Worm (Caenorhabditis elegans) whole organism, mixed stage, embryonic: ENCODE data around the gene ZC373.3.

Source experiments
- M03D4.4 ChIP-seq: sonication (generic microtip); optimal IDR thresholded peaks from 2 replicates; lab custom pipeline; 2017; ENCODE audit warnings: mild to moderate bottlenecking, missing genetic modification characterization, missing compliant biosample characterization
- bed-3 ChIP-seq: fragments of 200-800 bp; sonication (Bioruptor generic); optimal IDR thresholded peaks from 3 replicates; lab custom pipeline; 2018; ENCODE audit warnings: mild to moderate bottlenecking, missing genetic modification characterization, moderate library complexity, missing compliant biosample characterization
- blmp-1 ChIP-seq: fragments of 150-350 bp; optimal IDR thresholded peaks from 2 replicates; lab custom pipeline; 2014; ENCODE audit warnings: missing biosample characterization, missing genetic modification characterization
- ceh-39 ChIP-seq: fragments of 150-350 bp; optimal IDR thresholded peaks from 2 replicates; lab custom pipeline; 2014; ENCODE audit warnings: missing biosample characterization, missing genetic modification characterization
- ceh-43 ChIP-seq: fragments of 200-800 bp; sonication (Bioruptor generic); optimal IDR thresholded peaks from 2 replicates; lab custom pipeline; 2018; ENCODE audit warnings: mild to moderate bottlenecking, missing genetic modification characterization, moderate library complexity, missing compliant biosample characterization
- ceh-83 ChIP-seq: fragments of 200-800 bp; sonication (Bioruptor generic); optimal IDR thresholded peaks from 2 replicates; lab custom pipeline; 2018; ENCODE audit warnings: mild to moderate bottlenecking, missing genetic modification characterization, missing compliant biosample characterization
- ces-1 ChIP-seq: fragments of 150-350 bp; optimal IDR thresholded peaks from 2 replicates; lab custom pipeline; 2014; ENCODE audit warnings: missing biosample characterization, missing genetic modification reagents, missing genetic modification characterization
- elt-1 ChIP-seq: sonication (generic microtip); optimal IDR thresholded peaks from 2 replicates; lab custom pipeline; 2017; ENCODE audit warnings: missing genetic modification characterization, mild to moderate bottlenecking, missing compliant biosample characterization, antibody characterized with exemption, moderate library complexity, borderline replicate concordance; ENCODE audit not compliant: insufficient read depth
- flh-1 ChIP-seq: fragments of 200-800 bp; sonication (Bioruptor generic); optimal IDR thresholded peaks from 2 replicates; lab custom pipeline; 2018; ENCODE audit warnings: mild to moderate bottlenecking, missing genetic modification characterization, moderate library complexity, missing compliant biosample characterization
- ham-2 ChIP-seq: fragments of 200-800 bp; sonication (Bioruptor generic); optimal IDR thresholded peaks from 2 replicates; lab custom pipeline; 2018; ENCODE audit warnings: mild to moderate bottlenecking, missing genetic modification characterization, missing compliant biosample characterization
- hlh-1 ChIP-seq: fragments of 150-350 bp; optimal IDR thresholded peaks from 2 replicates; lab custom pipeline; 2014; ENCODE audit warnings: missing biosample characterization, missing genetic modification reagents, missing genetic modification characterization
- lin-13 ChIP-seq: fragments of 150-350 bp; optimal IDR thresholded peaks from 2 replicates; lab custom pipeline; 2014; ENCODE audit warnings: missing biosample characterization, missing genetic modification characterization
- lin-32 ChIP-seq: fragments of 200-800 bp; sonication (Bioruptor generic); optimal IDR thresholded peaks from 2 replicates; lab custom pipeline; 2018; ENCODE audit warnings: mild to moderate bottlenecking, missing genetic modification characterization, missing compliant biosample characterization
- mep-1 ChIP-seq: fragments of 150-350 bp; optimal IDR thresholded peaks from 2 replicates; lab custom pipeline; 2017; ENCODE audit warnings: missing biosample characterization, missing genetic modification reagents, missing genetic modification characterization, inconsistent platforms
- nhr-12 ChIP-seq: fragments of 150-350 bp; optimal IDR thresholded peaks from 2 replicates; lab custom pipeline; 2014; ENCODE audit warnings: missing biosample characterization, missing genetic modification characterization
- nhr-2 ChIP-seq: fragments of 150-350 bp; optimal IDR thresholded peaks from 2 replicates; lab custom pipeline; 2014; ENCODE audit warnings: missing biosample characterization, missing genetic modification characterization
- nhr-28 ChIP-seq: fragments of 150-350 bp; optimal IDR thresholded peaks from 2 replicates; lab custom pipeline; 2014; ENCODE audit warnings: missing biosample characterization, missing genetic modification characterization
- nhr-76 ChIP-seq: sonication (generic microtip); optimal IDR thresholded peaks from 2 replicates; lab custom pipeline; 2017; ENCODE audit warnings: missing biosample characterization, missing genetic modification characterization
- pha-4 ChIP-seq: fragments of 150-350 bp; optimal IDR thresholded peaks from 2 replicates; lab custom pipeline; 2018; ENCODE audit warnings: missing biosample characterization, missing genetic modification reagents, missing genetic modification characterization
- sem-2 ChIP-seq: fragments of 200-800 bp; sonication (Bioruptor generic); optimal IDR thresholded peaks from 2 replicates; lab custom pipeline; 2018; ENCODE audit warnings: mild to moderate bottlenecking, missing genetic modification characterization, missing compliant biosample characterization
- snpc-4 ChIP-seq: fragments of 150-350 bp; optimal IDR thresholded peaks from 2 replicates; lab custom pipeline; 2014; ENCODE audit warnings: missing biosample characterization, missing genetic modification characterization
- sptf-1 ChIP-seq: sonication (generic microtip); optimal IDR thresholded peaks from 2 replicates; lab custom pipeline; 2017; ENCODE audit warnings: mild to moderate bottlenecking, missing genetic modification characterization, moderate library complexity, missing compliant biosample characterization
- tbx-8 ChIP-seq: fragments of 200-800 bp; sonication (Bioruptor generic); optimal IDR thresholded peaks from 2 replicates; lab custom pipeline; 2018; ENCODE audit warnings: mild to moderate bottlenecking, missing genetic modification characterization, moderate library complexity, missing compliant biosample characterization
- unc-120 ChIP-seq: sonication (generic microtip); optimal IDR thresholded peaks from 2 replicates; lab custom pipeline; 2017; ENCODE audit warnings: missing genetic modification characterization, missing compliant biosample characterization; ENCODE audit not compliant: poor library complexity, severe bottlenecking
- unc-39 ChIP-seq: fragments of 150-350 bp; optimal IDR thresholded peaks from 2 replicates; lab custom pipeline; 2014; ENCODE audit warnings: missing biosample characterization, missing genetic modification characterization
- unc-62 ChIP-seq: fragments of 150-350 bp; optimal IDR thresholded peaks from 2 replicates; lab custom pipeline; 2014; ENCODE audit warnings: missing biosample characterization, missing genetic modification reagents, missing genetic modification characterization
- zip-8 ChIP-seq: fragments of 150-350 bp; optimal IDR thresholded peaks from 2 replicates; lab custom pipeline; 2014; ENCODE audit warnings: missing biosample characterization, missing genetic modification characterization
- ztf-11 ChIP-seq: fragments of 150-350 bp; optimal IDR thresholded peaks from 2 replicates; lab custom pipeline; 2014; ENCODE audit warnings: missing biosample characterization, missing genetic modification characterization

ZC373.3 gene

DNA sequence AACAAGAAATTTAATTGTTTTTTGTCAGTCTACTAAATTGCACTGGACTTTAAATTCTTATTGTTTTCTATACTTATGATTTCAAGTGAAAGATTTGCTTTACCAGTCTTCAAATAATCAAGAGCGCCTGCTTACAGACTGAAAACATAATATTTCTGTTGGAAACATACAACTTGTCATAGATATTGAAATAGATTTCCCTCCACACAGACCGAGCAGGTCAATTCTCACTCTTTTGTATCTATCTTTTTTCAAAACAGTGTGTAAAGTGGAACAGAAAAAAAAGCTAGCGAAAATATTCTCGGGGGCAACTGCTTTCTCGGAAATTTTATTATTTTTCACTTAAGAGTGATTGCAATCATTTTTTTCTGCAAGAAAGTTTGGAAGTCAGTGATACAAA is 18.3 kb downstream of the ZC373.3 start:
- TF ChIP-seq nhr-76 (tag; lab: Kevin White, UChicago) (no peak), unc-39 (tag; lab: Kevin White, UChicago) (no peak), pha-4 (tag; lab: Kevin White, UChicago) (no peak)

DNA sequence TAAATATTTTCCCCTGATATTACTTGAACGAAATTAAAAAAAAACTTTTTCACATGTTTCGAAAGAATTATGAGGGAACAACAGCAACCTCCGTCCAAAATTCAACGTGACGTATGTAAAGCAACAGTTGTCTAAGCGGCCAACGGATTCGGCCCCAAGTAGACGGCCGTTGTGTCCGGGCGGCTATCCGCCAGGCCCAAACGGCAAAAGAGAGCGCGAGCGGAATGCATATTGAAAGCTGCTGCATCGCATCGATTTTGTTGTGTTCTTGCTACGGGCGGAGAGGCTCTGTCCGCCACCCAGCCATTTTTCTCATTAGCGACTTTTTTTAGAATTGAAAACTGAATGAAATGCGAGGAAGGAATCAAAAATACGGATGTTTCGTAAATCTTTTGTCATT is 18.9 kb downstream of the ZC373.3 start:
- TF ChIP-seq hlh-1 (peak; percentile 76), nhr-2 (tag; lab: Kevin White, UChicago) (no peak)

DNA sequence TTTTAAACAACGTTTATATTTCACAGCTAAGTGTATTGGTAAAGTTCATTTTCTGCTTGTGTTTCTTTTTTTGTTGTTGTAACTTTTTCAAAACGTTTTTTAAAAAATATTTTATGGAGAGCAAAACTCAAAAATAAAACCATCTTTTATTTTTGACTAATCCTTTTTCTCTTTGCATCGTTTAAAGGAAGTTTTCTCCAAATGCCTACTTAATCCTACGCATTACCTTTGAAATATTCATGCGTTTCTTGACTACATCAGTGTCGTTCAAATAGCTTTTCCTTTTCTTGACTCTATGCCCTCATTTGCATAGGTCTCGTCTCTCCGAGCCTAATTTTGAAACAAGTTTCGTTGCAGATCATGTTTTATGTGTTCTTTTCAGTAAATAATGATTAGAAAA is 20.8 kb downstream of the ZC373.3 start:
- no peak for TF ChIP-seq ceh-83
- TF ChIP-seq nhr-12 (tag; lab: Kevin White, UChicago), result no peak
- no peak for TF ChIP-seq ztf-11 (tag; lab: Kevin White, UChicago)
- TF ChIP-seq flh-1, result no peak
- no peak for TF ChIP-seq sptf-1 (tag; lab: Kevin White, UChicago)
- no peak for TF ChIP-seq unc-62 (GFP tag; lab: Kevin White, UChicago)
- TF ChIP-seq ceh-39 (tag; lab: Kevin White, UChicago), result no peak
- TF ChIP-seq pha-4 (tag; lab: Kevin White, UChicago), result no peak
- TF ChIP-seq mep-1 (tag; lab: Kevin White, UChicago), result no peak
- TF ChIP-seq lin-13, result no peak
- TF ChIP-seq nhr-2 (tag; lab: Kevin White, UChicago), result no peak
- TF ChIP-seq zip-8 (tag; lab: Kevin White, UChicago), result no peak
- TF ChIP-seq lin-32, result no peak
- TF ChIP-seq blmp-1 (tag; lab: Kevin White, UChicago), result no peak
- no peak for TF ChIP-seq unc-120 (tag; lab: Kevin White, UChicago)
- no peak for TF ChIP-seq ceh-43 (GFP tag; lab: Kevin White, UChicago)
- TF ChIP-seq unc-39 (tag; lab: Kevin White, UChicago), result no peak
- TF ChIP-seq nhr-28 (tag; lab: Kevin White, UChicago), result no peak
- no peak for TF ChIP-seq ces-1

DNA sequence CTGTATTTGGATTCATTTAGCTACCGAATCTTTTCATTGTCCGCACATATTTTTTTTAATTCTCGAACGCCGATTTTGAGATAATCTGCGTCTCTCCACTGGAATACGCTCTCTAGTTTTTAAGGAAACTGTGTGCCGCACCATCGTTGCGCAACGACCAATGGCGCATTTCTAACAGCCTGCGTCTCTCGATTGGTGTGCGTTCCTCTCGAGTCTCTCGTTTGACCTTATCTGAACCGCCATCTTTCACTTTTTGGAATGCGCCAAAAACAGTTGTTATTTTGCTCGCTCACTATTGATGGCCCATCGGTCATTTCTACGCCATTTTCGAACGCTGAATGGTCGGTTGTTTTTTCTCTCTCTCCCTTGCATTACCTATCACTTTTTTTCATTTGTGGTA is 22.9 kb downstream of the ZC373.3 start:
- peak; percentile 84 for TF ChIP-seq elt-1
- peak; percentile 51 for TF ChIP-seq nhr-2 (tag; lab: Kevin White, UChicago)
- peak; percentile 37 for TF ChIP-seq zip-8 (tag; lab: Kevin White, UChicago)
- TF ChIP-seq ceh-43 (GFP tag; lab: Kevin White, UChicago), result no peak

DNA sequence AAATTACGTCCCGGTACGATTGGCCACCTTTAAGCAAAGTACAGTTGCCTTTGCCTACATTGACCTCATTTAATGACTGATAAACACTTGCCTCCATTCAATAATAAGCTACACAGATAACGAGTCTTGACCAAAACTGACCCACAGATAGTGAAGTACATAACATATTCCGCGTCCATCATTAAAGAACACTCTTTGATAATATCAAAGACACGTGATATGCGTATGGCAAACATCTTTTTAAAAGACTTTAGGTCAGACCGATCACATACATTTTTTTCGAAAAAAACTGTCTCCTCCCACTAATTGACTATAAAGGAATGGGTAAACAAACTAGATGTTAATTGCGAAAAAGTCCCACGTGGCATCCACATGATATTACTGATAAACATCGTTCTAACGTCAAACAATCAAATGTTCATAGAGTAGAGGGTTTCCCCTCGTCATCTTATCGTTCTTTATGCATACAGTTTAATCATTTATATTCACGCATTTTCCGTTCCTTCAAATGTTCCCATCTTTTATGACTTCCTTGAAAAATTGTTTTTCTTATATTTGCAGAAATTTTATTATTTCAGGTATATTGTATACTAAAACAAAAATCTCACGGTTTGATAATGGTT is 23.8 kb downstream of the ZC373.3 start, which contains the start of gene W07E11.1:
Gene W07E11.1 (plus strand): TSS at position 573 of the 623 bp plus-strand sequence.
- TF ChIP-seq unc-62 (GFP tag; lab: Kevin White, UChicago) (no peak), pha-4 (tag; lab: Kevin White, UChicago) (no peak), unc-39 (tag; lab: Kevin White, UChicago) (no peak), snpc-4 (tag; lab: Kevin White, UChicago) (no peak)

- TF ChIP-seq bed-3, result no peak
- no peak for TF ChIP-seq lin-13
- no peak for TF ChIP-seq M03D4.4 (tag; lab: Kevin White, UChicago)
- TF ChIP-seq ham-2 (GFP tag; lab: Kevin White, UChicago), result no peak
- TF ChIP-seq ceh-83, result no peak
- TF ChIP-seq nhr-2 (tag; lab: Kevin White, UChicago), result no peak
- TF ChIP-seq sptf-1 (tag; lab: Kevin White, UChicago), result no peak
- TF ChIP-seq ceh-43 (GFP tag; lab: Kevin White, UChicago), result no peak
- TF ChIP-seq sem-2 (GFP tag; lab: Kevin White, UChicago), result no peak
- TF ChIP-seq tbx-8 (GFP tag; lab: Kevin White, UChicago), result no peak
- TF ChIP-seq flh-1, result no peak
- TF ChIP-seq snpc-4 (tag; lab: Kevin White, UChicago), result no peak
- TF ChIP-seq, all 35 proteins: peak for 0
These were observed 24.7 kb downstream of the ZC373.3 start for ce11 chrX:10085073-10085472.
